Fruit fly (Drosophila melanogaster) whole organism, prepupa: ENCODE results near the gene CG5973.

Source experiments
- CG10631 ChIP-seq: fragments of 200-800 bp; sonication (Bioruptor generic); optimal IDR thresholded peaks from 2 replicates; lab custom pipeline; 2016; ENCODE audit warnings: missing biosample characterization, missing genetic modification characterization
- CG10669 ChIP-seq: fragments of 200-800 bp; sonication (Bioruptor generic); optimal IDR thresholded peaks from 3 replicates; lab custom pipeline; 2018; ENCODE audit warnings: missing biosample characterization, mild to moderate bottlenecking, missing genetic modification characterization, moderate library complexity
- CG11294 ChIP-seq: fragments of 200-800 bp; sonication (Bioruptor generic); IDR thresholded peaks from 2 replicates; pipeline ENCODE4 v1.3.6; 2022; ENCODE audit warnings: missing biosample characterization, missing genetic modification characterization
- CG1621 ChIP-seq: fragments of 200-800 bp; sonication (Bioruptor generic); optimal IDR thresholded peaks from 3 replicates; lab custom pipeline; 2018; ENCODE audit warnings: missing biosample characterization, mild to moderate bottlenecking, missing genetic modification characterization
- CG16779 ChIP-seq: fragments of 200-800 bp; sonication (Bioruptor generic); optimal IDR thresholded peaks from 3 replicates; lab custom pipeline; 2017; ENCODE audit warnings: missing biosample characterization, mild to moderate bottlenecking, missing genetic modification characterization
- CG3032 ChIP-seq: fragments of 200-800 bp; optimal IDR thresholded peaks from 2 replicates; lab custom pipeline; 2019; ENCODE audit warnings: missing biosample characterization, mild to moderate bottlenecking, missing genetic modification characterization, moderate library complexity
- CG31627 ChIP-seq: fragments of 200-800 bp; sonication (Bioruptor generic); optimal IDR thresholded peaks from 3 replicates; lab custom pipeline; 2016; ENCODE audit warnings: missing biosample characterization, missing genetic modification characterization
- CG34406 ChIP-seq: fragments of 200-800 bp; sonication (Bioruptor generic); optimal IDR thresholded peaks from 3 replicates; lab custom pipeline; 2016; ENCODE audit warnings: missing biosample characterization, missing genetic modification characterization
- CG6163 ChIP-seq: fragments of 200-800 bp; sonication (Bioruptor generic); IDR thresholded peaks from 3 replicates; pipeline ENCODE4 v1.3.6; 2022; ENCODE audit warnings: missing biosample characterization, missing genetic modification characterization
- CG6276 ChIP-seq: fragments of 200-800 bp; sonication (Bioruptor generic); optimal IDR thresholded peaks from 2 replicates; lab custom pipeline; 2017; ENCODE audit warnings: missing biosample characterization, mild to moderate bottlenecking, missing genetic modification characterization
- CG6854 ChIP-seq: fragments of 200-800 bp; sonication (Bioruptor generic); optimal IDR thresholded peaks from 2 replicates; lab custom pipeline; 2017; ENCODE audit warnings: missing biosample characterization, mild to moderate bottlenecking, missing genetic modification characterization
- CG7368 ChIP-seq: fragments of 200-800 bp; sonication (Bioruptor generic); optimal IDR thresholded peaks from 3 replicates; lab custom pipeline; 2016; ENCODE audit warnings: missing biosample characterization, missing genetic modification characterization
- CG8319 ChIP-seq: fragments of 200-800 bp; sonication (Bioruptor generic); optimal IDR thresholded peaks from 3 replicates; lab custom pipeline; 2016; ENCODE audit warnings: missing biosample characterization, missing genetic modification characterization
- CG8632 ChIP-seq: fragments of 200-800 bp; sonication (Bioruptor generic); optimal IDR thresholded peaks from 3 replicates; lab custom pipeline; 2016; ENCODE audit warnings: missing biosample characterization, missing genetic modification characterization
- CG9139 ChIP-seq: fragments of 200-800 bp; sonication (Bioruptor generic); optimal IDR thresholded peaks from 3 replicates; lab custom pipeline; 2017; ENCODE audit warnings: missing biosample characterization, mild to moderate bottlenecking, missing genetic modification characterization
- Eip78C ChIP-seq: fragments of 200-800 bp; sonication (Bioruptor generic); peaks from one replicate; lab custom pipeline; 2016; ENCODE audit warnings: missing biosample characterization, missing genetic modification characterization
- Eip93F ChIP-seq: fragments of 200-800 bp; sonication (Bioruptor generic); optimal IDR thresholded peaks from 2 replicates; lab custom pipeline; 2016; ENCODE audit warnings: missing biosample characterization, mild to moderate bottlenecking, missing genetic modification characterization
- Ets21C ChIP-seq: fragments of 200-800 bp; sonication (Bioruptor generic); optimal IDR thresholded peaks from 3 replicates; lab custom pipeline; 2016; ENCODE audit warnings: missing biosample characterization, missing genetic modification characterization
- Ets96B ChIP-seq: fragments of 200-800 bp; optimal IDR thresholded peaks from 2 replicates; lab custom pipeline; 2019; ENCODE audit warnings: missing biosample characterization, mild to moderate bottlenecking, missing genetic modification characterization, moderate library complexity
- Gug ChIP-seq: fragments of 200-800 bp; sonication (Bioruptor generic); IDR thresholded peaks from 2 replicates; pipeline ENCODE4 v1.3.6; 2022; ENCODE audit warnings: missing biosample characterization, missing genetic modification characterization
- Hr39 ChIP-seq: fragments of 200-800 bp; sonication (Bioruptor generic); optimal IDR thresholded peaks from 2 replicates; lab custom pipeline; 2016; ENCODE audit warnings: missing biosample characterization, missing genetic modification characterization
- Lpt ChIP-seq: fragments of 200-800 bp; sonication (Bioruptor generic); optimal IDR thresholded peaks from 3 replicates; lab custom pipeline; 2016; ENCODE audit warnings: missing biosample characterization, missing genetic modification characterization
- Met ChIP-seq: fragments of 200-800 bp; sonication (Bioruptor generic); optimal IDR thresholded peaks from 3 replicates; lab custom pipeline; 2016; ENCODE audit warnings: missing biosample characterization, missing genetic modification characterization
- Smox ChIP-seq: fragments of 200-800 bp; sonication (Bioruptor generic); optimal IDR thresholded peaks from 3 replicates; lab custom pipeline; 2016; ENCODE audit warnings: missing biosample characterization, missing genetic modification characterization
- Sox102F ChIP-seq: fragments of 200-800 bp; sonication (Bioruptor generic); optimal IDR thresholded peaks from 2 replicates; lab custom pipeline; 2016; ENCODE audit warnings: missing biosample characterization, mild to moderate bottlenecking, missing genetic modification characterization
- achi ChIP-seq: fragments of 200-800 bp; sonication (Bioruptor generic); optimal IDR thresholded peaks from 3 replicates; lab custom pipeline; 2016; ENCODE audit warnings: missing biosample characterization, missing genetic modification characterization
- acj6 ChIP-seq: fragments of 200-800 bp; sonication (Bioruptor generic); optimal IDR thresholded peaks from 3 replicates; lab custom pipeline; 2016; ENCODE audit warnings: missing biosample characterization, missing genetic modification characterization
- cyc ChIP-seq: fragments of 200-800 bp; sonication (Bioruptor generic); optimal IDR thresholded peaks from 3 replicates; lab custom pipeline; 2016; ENCODE audit warnings: missing biosample characterization, missing genetic modification characterization
- dac ChIP-seq: fragments of 200-800 bp; sonication (Bioruptor generic); optimal IDR thresholded peaks from 2 replicates; lab custom pipeline; 2017; ENCODE audit warnings: missing biosample characterization, mild to moderate bottlenecking, missing genetic modification characterization
- dsx ChIP-seq: fragments of 200-800 bp; optimal IDR thresholded peaks from 3 replicates; lab custom pipeline; 2019; ENCODE audit warnings: missing biosample characterization, mild to moderate bottlenecking, missing genetic modification characterization, moderate library complexity; ENCODE audit not compliant: poor library complexity, severe bottlenecking
- fd85E ChIP-seq: fragments of 200-800 bp; sonication (Bioruptor generic); optimal IDR thresholded peaks from 3 replicates; lab custom pipeline; 2016; ENCODE audit warnings: missing biosample characterization, missing genetic modification characterization
- fkh ChIP-seq: fragments of 200-800 bp; sonication (Bioruptor generic); optimal IDR thresholded peaks from 3 replicates; lab custom pipeline; 2017; ENCODE audit warnings: missing biosample characterization, mild to moderate bottlenecking, missing genetic modification characterization, moderate library complexity
- net ChIP-seq: fragments of 200-800 bp; sonication (Bioruptor generic); optimal IDR thresholded peaks from 3 replicates; lab custom pipeline; 2016; ENCODE audit warnings: missing biosample characterization, missing genetic modification characterization
- pdm3 ChIP-seq: fragments of 200-800 bp; sonication (Bioruptor generic); optimal IDR thresholded peaks from 3 replicates; lab custom pipeline; 2016; ENCODE audit warnings: missing biosample characterization, missing genetic modification characterization
- salr ChIP-seq, 2 experiments: fragments of 200-800 bp; sonication (Bioruptor generic); optimal IDR thresholded peaks; 3 replicates each; lab custom pipeline; 2016 to 2018; ENCODE audit warnings: missing biosample characterization in 2 of 2, missing genetic modification characterization in 2 of 2, mild to moderate bottlenecking in 1 of 2
- spab ChIP-seq: fragments of 200-800 bp; sonication (Bioruptor generic); optimal IDR thresholded peaks from 2 replicates; lab custom pipeline; 2017; ENCODE audit warnings: missing biosample characterization, mild to moderate bottlenecking, missing genetic modification characterization, missing genetic modification reagents
- ss ChIP-seq, 2 experiments: fragments of 200-800 bp; sonication (Bioruptor generic); optimal IDR thresholded peaks; 2 replicates in 1 of 2; 3 replicates in 1 of 2; lab custom pipeline; 2017 to 2018; ENCODE audit warnings: mild to moderate bottlenecking in 2 of 2, missing biosample characterization in 2 of 2, missing genetic modification characterization in 2 of 2, moderate library complexity in 1 of 2
- svp ChIP-seq: fragments of 200-800 bp; sonication (Bioruptor generic); peaks from one replicate; lab custom pipeline; 2016; ENCODE audit warnings: missing biosample characterization, missing genetic modification characterization

Gene CG5973

DNA sequence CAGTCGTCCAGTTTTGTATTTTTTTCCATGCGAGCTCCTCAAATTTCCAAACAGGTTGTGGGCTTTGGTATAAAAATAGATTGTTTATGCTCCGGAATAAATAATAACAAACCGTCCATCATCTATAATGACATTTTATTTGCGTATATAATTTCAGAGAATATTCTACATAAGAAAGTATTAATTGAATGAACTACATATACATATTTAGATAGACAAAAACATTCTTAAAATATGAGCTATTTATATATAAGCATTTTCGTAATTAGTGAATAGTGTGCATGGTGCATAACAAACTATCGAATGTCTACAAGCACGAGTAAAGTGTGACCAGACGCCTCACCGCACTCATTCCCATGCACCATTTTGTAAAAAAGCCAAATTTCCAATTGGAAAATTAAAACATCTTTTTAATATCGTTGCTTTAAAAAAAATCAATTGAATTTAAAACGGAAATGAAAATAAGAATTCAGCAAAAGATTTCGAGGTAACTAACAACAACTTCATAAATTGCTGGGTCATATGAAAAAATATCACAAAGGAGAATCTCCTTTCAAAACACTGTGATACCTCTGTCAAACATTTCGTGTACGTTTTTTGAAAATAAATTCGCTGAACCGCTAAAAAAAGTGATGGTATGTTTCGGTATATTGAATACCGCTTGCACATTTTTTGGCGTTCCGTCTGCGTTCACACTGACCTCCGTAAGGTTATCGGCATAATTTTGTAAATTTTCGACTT, 10.8 kb upstream of the CG5973 start, which contains the start of gene muc (continued):
- TF ChIP-seq CG7368 (GFP tag; lab: Kevin White, UChicago) (no peak), CG6854 (GFP tag; lab: Kevin White, UChicago) (no peak), CG6276 (GFP tag; lab: Kevin White, UChicago) (no peak), Eip78C (GFP tag; lab: Kevin White, UChicago) (peak; percentile 69), CG10631 (peak; percentile 19), Eip93F (GFP tag; lab: Kevin White, UChicago) (peak; percentile 1), Smox (GFP tag; lab: Kevin White, UChicago) (peak; percentile 59), CG9139 (GFP tag; lab: Kevin White, UChicago) (no peak), CG11294 (GFP tag; lab: Robert Waterston, UW) (no peak), CG8319 (GFP tag; lab: Kevin White, UChicago) (no peak), acj6 (GFP tag; lab: Kevin White, UChicago) (no peak), Met (GFP tag; lab: Kevin White, UChicago) (peak; percentile 34), ss (GFP tag; optimal IDR thresholded peaks at IDR 0.05; lab: Kevin White, UChicago) (no peak), CG34406 (GFP tag; lab: Kevin White, UChicago) (peak; percentile 18), achi (GFP tag; lab: Kevin White, UChicago) (no peak), Ets96B (tag; lab: Kevin White, UChicago) (no peak), net (GFP tag; lab: Kevin White, UChicago) (no peak), CG10669 (GFP tag; lab: Kevin White, UChicago) (peak; percentile 2), CG16779 (no peak), CG3032 (tag; lab: Kevin White, UChicago) (peak; percentile 39), spab (no peak), dsx (GFP tag; lab: Kevin White, UChicago) (peak; percentile 13), salr (GFP tag; optimal IDR thresholded peaks at IDR 0.05; lab: Kevin White, UChicago) (peak in 1 of 2 experiments; percentile 8), CG1621 (no peak), Gug (GFP tag; lab: Robert Waterston, UW) (no peak), pdm3 (GFP tag; lab: Kevin White, UChicago) (peak; percentile 9), Lpt (GFP tag; lab: Kevin White, UChicago) (no peak), CG31627 (GFP tag; lab: Kevin White, UChicago) (peak; percentile 60), CG6163 (no peak), CG8632 (GFP tag; lab: Kevin White, UChicago) (no peak), dac (GFP tag; lab: Kevin White, UChicago) (no peak), svp (GFP tag; lab: Kevin White, UChicago) (peak; percentile 96)

DNA sequence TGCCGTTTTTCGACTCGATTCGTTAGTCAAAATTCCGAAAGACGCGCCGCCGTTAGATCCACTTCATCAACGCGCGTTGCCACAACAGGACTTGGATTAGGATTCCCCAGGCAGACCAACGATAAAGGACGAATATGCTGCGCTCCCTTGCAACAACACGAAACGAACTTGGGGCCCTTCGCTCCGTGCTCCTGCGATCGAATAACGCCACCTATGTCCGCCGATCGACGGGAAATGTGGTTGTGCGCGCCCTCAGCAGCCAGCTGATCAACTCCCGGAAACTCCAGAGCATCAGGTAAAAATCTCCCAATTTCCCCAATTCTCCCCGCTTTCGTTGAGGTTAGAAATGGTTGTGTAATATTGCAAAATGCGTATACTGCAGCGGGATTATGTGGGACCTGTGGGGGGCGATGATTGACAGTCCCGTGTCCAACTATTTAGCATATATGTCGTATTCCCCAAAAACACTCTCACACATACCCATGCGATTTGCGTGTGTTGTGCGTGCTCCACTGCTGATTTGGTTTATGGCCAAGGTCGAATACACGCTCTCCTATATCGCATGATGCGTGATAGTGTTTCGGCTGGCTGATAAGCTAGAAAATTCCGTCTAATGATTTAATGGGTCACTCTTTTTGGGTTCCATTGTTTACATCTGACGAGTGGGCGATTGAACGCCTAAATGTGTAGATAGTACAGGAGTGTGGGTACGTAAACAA, 10.1 kb upstream of the CG5973 start:
- TF ChIP-seq CG10669 (GFP tag; lab: Kevin White, UChicago) (no peak), fkh (GFP tag; lab: Kevin White, UChicago) (peak; percentile 61), Ets21C (GFP tag; lab: Kevin White, UChicago) (no peak)

dm6 chr2L:7427786-7428137, 9.5 kb upstream of the CG5973 start:
- TF ChIP-seq Sox102F (GFP tag; lab: Kevin White, UChicago) (no peak), CG31627 (GFP tag; lab: Kevin White, UChicago) (no peak), CG10631 (no peak), CG3032 (tag; lab: Kevin White, UChicago) (no peak), cyc (GFP tag; lab: Kevin White, UChicago) (no peak), Hr39 (GFP tag; lab: Kevin White, UChicago) (no peak), fd85E (no peak), CG6276 (GFP tag; lab: Kevin White, UChicago) (no peak)
